Worm (Caenorhabditis elegans) whole organism, L1 larva: ENCODE results near the gene Y51A2B.4.

ENCODE experiments used
- aly-2 ChIP-seq: fragments of 150-350 bp; optimal IDR thresholded peaks from 2 replicates; lab custom pipeline; 2014; ENCODE audit warnings: missing biosample characterization, missing genetic modification characterization
- fkh-10 ChIP-seq: sonication (generic microtip); optimal IDR thresholded peaks from 2 replicates; lab custom pipeline; 2017; ENCODE audit warnings: missing biosample characterization, missing genetic modification reagents, missing genetic modification characterization
- lin-35 ChIP-seq, 2 experiments: fragments of 150-350 bp; optimal IDR thresholded peaks; 2 replicates each; lab custom pipeline; 2014; ENCODE audit warnings: missing biosample characterization in 2 of 2, missing genetic modification characterization in 2 of 2, missing genetic modification reagents in 2 of 2
- mdl-1 ChIP-seq, 2 experiments: fragments of 150-350 bp; optimal IDR thresholded peaks; 2 replicates each; lab custom pipeline; 2014 to 2017; ENCODE audit warnings: missing biosample characterization in 2 of 2, missing genetic modification characterization in 2 of 2, inconsistent platforms in 1 of 2
- tlp-1 ChIP-seq: fragments of 150-350 bp; optimal IDR thresholded peaks from 2 replicates; lab custom pipeline; 2014; ENCODE audit warnings: missing biosample characterization, missing genetic modification characterization

- TF ChIP-seq mdl-1 (tag; optimal IDR thresholded peaks at IDR 0.05; lab: Kevin White, UChicago) (no peak), lin-35 (GFP tag; optimal IDR thresholded peaks at IDR 0.05; lab: Kevin White, UChicago) (peak in 1 of 2 experiments; percentile 2), aly-2 (tag; lab: Kevin White, UChicago) (no peak), fkh-10 (no peak), tlp-1 (tag; lab: Kevin White, UChicago) (no peak)
Measured at ce11 chrV:18412351-18412750, 23.4 kb upstream of the Y51A2B.4 start.
